Fruit fly (Drosophila melanogaster) whole organism, embryonic: ENCODE data around the gene CG8289.

ENCODE experiments used
- Abd-B ChIP-seq: fragments of 200-800 bp; sonication (Bioruptor generic); optimal IDR thresholded peaks from 2 replicates; lab custom pipeline; 2018; ENCODE audit warnings: missing biosample characterization, mild to moderate bottlenecking, missing genetic modification characterization, moderate library complexity
- CG12104 ChIP-seq: fragments of 200-800 bp; sonication (Bioruptor generic); optimal IDR thresholded peaks from 3 replicates; lab custom pipeline; 2016; ENCODE audit warnings: missing biosample characterization, missing genetic modification characterization
- CG12155 ChIP-seq: fragments of 200-800 bp; sonication (Bioruptor generic); optimal IDR thresholded peaks from 3 replicates; lab custom pipeline; 2016; ENCODE audit warnings: missing biosample characterization, missing genetic modification characterization
- CG12769 ChIP-seq: fragments of 200-800 bp; sonication (Bioruptor generic); optimal IDR thresholded peaks from 2 replicates; lab custom pipeline; 2019; ENCODE audit warnings: missing biosample characterization, mild to moderate bottlenecking, missing genetic modification characterization, moderate library complexity
- CG17912 ChIP-seq: fragments of 200-800 bp; sonication (Bioruptor generic); optimal IDR thresholded peaks from 2 replicates; lab custom pipeline; 2018; ENCODE audit warnings: missing biosample characterization, mild to moderate bottlenecking, missing genetic modification characterization
- CG2199 ChIP-seq: fragments of 200-800 bp; sonication (Bioruptor generic); IDR thresholded peaks from 3 replicates; pipeline ENCODE4 v1.3.6; 2022; ENCODE audit warnings: missing biosample characterization, missing genetic modification characterization
- CG4328 ChIP-seq: fragments of 200-800 bp; sonication (Bioruptor generic); optimal IDR thresholded peaks from 3 replicates; lab custom pipeline; 2017; ENCODE audit warnings: missing biosample characterization, missing genetic modification reagents, missing genetic modification characterization
- CG7271 ChIP-seq: fragments of 200-800 bp; sonication (Bioruptor generic); optimal IDR thresholded peaks from 2 replicates; lab custom pipeline; 2018; ENCODE audit warnings: missing biosample characterization, mild to moderate bottlenecking, missing genetic modification characterization, moderate library complexity
- CG7987 ChIP-seq: fragments of 200-800 bp; sonication (Bioruptor generic); optimal IDR thresholded peaks from 2 replicates; lab custom pipeline; 2018; ENCODE audit warnings: missing biosample characterization, mild to moderate bottlenecking, missing genetic modification characterization, moderate library complexity
- CG9437 ChIP-seq: fragments of 200-800 bp; sonication (Bioruptor generic); optimal IDR thresholded peaks from 2 replicates; lab custom pipeline; 2018; ENCODE audit warnings: missing biosample characterization, mild to moderate bottlenecking, missing genetic modification characterization
- Dad ChIP-seq: fragments of 200-800 bp; sonication (Bioruptor generic); optimal IDR thresholded peaks from 3 replicates; lab custom pipeline; 2016; ENCODE audit warnings: missing biosample characterization, missing genetic modification characterization
- Dbx ChIP-seq: fragments of 200-800 bp; sonication (Bioruptor generic); IDR thresholded peaks from 3 replicates; pipeline ENCODE4 v1.3.6; 2022; ENCODE audit warnings: missing biosample characterization, missing genetic modification characterization
- Dek ChIP-seq: fragments of 200-800 bp; sonication (Bioruptor generic); optimal IDR thresholded peaks from 3 replicates; lab custom pipeline; 2019; ENCODE audit warnings: missing biosample characterization, mild to moderate bottlenecking, missing genetic modification characterization, moderate library complexity
- Dp ChIP-seq: fragments of 200-800 bp; sonication (Bioruptor generic); optimal IDR thresholded peaks from 2 replicates; lab custom pipeline; 2018; ENCODE audit warnings: missing biosample characterization, mild to moderate bottlenecking, missing genetic modification characterization, moderate library complexity
- Elba2 ChIP-seq: fragments of 200-800 bp; sonication (Bioruptor generic); optimal IDR thresholded peaks from 3 replicates; lab custom pipeline; 2016; ENCODE audit warnings: missing biosample characterization, missing genetic modification characterization
- Ets65A ChIP-seq: fragments of 200-800 bp; sonication (Bioruptor generic); peaks from one replicate; lab custom pipeline; 2016; ENCODE audit warnings: missing biosample characterization, missing genetic modification characterization
- H15 ChIP-seq: fragments of 200-800 bp; sonication (Bioruptor generic); IDR thresholded peaks from 3 replicates; pipeline ENCODE4 v1.3.6; 2022; ENCODE audit warnings: missing biosample characterization, missing genetic modification characterization
- HLH54F ChIP-seq: fragments of 200-800 bp; sonication (Bioruptor generic); optimal IDR thresholded peaks from 3 replicates; lab custom pipeline; 2016; ENCODE audit warnings: missing biosample characterization, missing genetic modification characterization
- HLHmδ ChIP-seq: fragments of 200-800 bp; sonication (Bioruptor generic); optimal IDR thresholded peaks from 2 replicates; lab custom pipeline; 2018; ENCODE audit warnings: missing biosample characterization, mild to moderate bottlenecking, missing genetic modification characterization, moderate library complexity
- Lim3 ChIP-seq: fragments of 200-800 bp; sonication (Bioruptor generic); IDR thresholded peaks from 2 replicates; pipeline ENCODE4 v1.3.6; 2022; ENCODE audit warnings: missing biosample characterization, missing genetic modification characterization
- Med ChIP-seq: fragments of 200-800 bp; sonication (Bioruptor generic); peaks from one replicate; lab custom pipeline; 2016; ENCODE audit warnings: missing biosample characterization, missing genetic modification characterization, mild to moderate bottlenecking, inconsistent platforms, moderate library complexity
- NK7.1 ChIP-seq: fragments of 200-800 bp; sonication (Bioruptor generic); optimal IDR thresholded peaks from 3 replicates; lab custom pipeline; 2016; ENCODE audit warnings: missing biosample characterization, missing genetic modification characterization
- Neu2 ChIP-seq: fragments of 200-800 bp; sonication (Bioruptor generic); optimal IDR thresholded peaks from 3 replicates; lab custom pipeline; 2016; ENCODE audit warnings: missing biosample characterization, missing genetic modification characterization, borderline replicate concordance
- Nf-YA ChIP-seq: fragments of 200-800 bp; sonication (Bioruptor generic); IDR thresholded peaks from 2 replicates; pipeline ENCODE4 v1.3.6; 2022; ENCODE audit warnings: missing biosample characterization, missing genetic modification characterization
- NfI ChIP-seq: fragments of 200-800 bp; sonication (Bioruptor generic); optimal IDR thresholded peaks from 3 replicates; lab custom pipeline; 2018; ENCODE audit warnings: missing biosample characterization, mild to moderate bottlenecking, missing genetic modification characterization, moderate library complexity
- Opbp ChIP-seq: fragments of 200-800 bp; sonication (Bioruptor generic); IDR thresholded peaks from 3 replicates; pipeline ENCODE4 v1.3.6; 2022; ENCODE audit warnings: missing biosample characterization, missing genetic modification characterization; ENCODE audit not compliant: partially characterized antibody
- Sry-β ChIP-seq: fragments of 200-800 bp; sonication (Bioruptor generic); optimal IDR thresholded peaks from 2 replicates; lab custom pipeline; 2018; ENCODE audit warnings: missing biosample characterization, mild to moderate bottlenecking, missing genetic modification characterization, moderate library complexity
- Sry-δ ChIP-seq: fragments of 200-800 bp; sonication (Bioruptor generic); optimal IDR thresholded peaks from 2 replicates; lab custom pipeline; 2016; ENCODE audit warnings: missing biosample characterization, missing genetic modification characterization
- Xbp1 ChIP-seq: fragments of 200-800 bp; sonication (Bioruptor generic); optimal IDR thresholded peaks from 3 replicates; lab custom pipeline; 2016; ENCODE audit warnings: missing biosample characterization, mild to moderate bottlenecking, missing genetic modification characterization
- ara ChIP-seq: fragments of 200-800 bp; sonication (Bioruptor generic); IDR thresholded peaks from 2 replicates; pipeline ENCODE4 v1.3.6; 2022; ENCODE audit warnings: missing biosample characterization, missing genetic modification characterization
- caup ChIP-seq: fragments of 200-800 bp; sonication (Bioruptor generic); optimal IDR thresholded peaks from 3 replicates; lab custom pipeline; 2017; ENCODE audit warnings: missing biosample characterization, mild to moderate bottlenecking, missing genetic modification characterization, moderate library complexity; ENCODE audit not compliant: severe bottlenecking
- cg ChIP-seq: fragments of 200-800 bp; sonication (Bioruptor generic); optimal IDR thresholded peaks from 3 replicates; lab custom pipeline; 2019; ENCODE audit warnings: missing biosample characterization, mild to moderate bottlenecking, missing genetic modification characterization, moderate library complexity
- crc ChIP-seq: fragments of 200-800 bp; sonication (Bioruptor generic); optimal IDR thresholded peaks from 2 replicates; lab custom pipeline; 2016; ENCODE audit warnings: missing biosample characterization, missing genetic modification characterization
- dpn ChIP-seq, 2 experiments: fragments of 200-800 bp; sonication (Bioruptor generic); optimal IDR thresholded peaks; 3 replicates each; lab custom pipeline; 2016; ENCODE audit warnings: missing biosample characterization in 2 of 2, missing genetic modification characterization in 2 of 2
- gcm2 ChIP-seq: fragments of 200-800 bp; sonication (Bioruptor generic); optimal IDR thresholded peaks from 2 replicates; lab custom pipeline; 2016; ENCODE audit warnings: missing biosample characterization, missing genetic modification characterization
- h ChIP-seq: fragments of >200 bp; optimal IDR thresholded peaks from 2 replicates; lab custom pipeline; 2017
- hb ChIP-seq: fragments of 200-800 bp; sonication (Bioruptor generic); IDR thresholded peaks from 3 replicates; pipeline ENCODE4 v1.3.6; 2022; ENCODE audit warnings: missing biosample characterization, missing genetic modification characterization; ENCODE audit not compliant: partially characterized antibody
- lilli ChIP-seq: fragments of 200-800 bp; sonication (Bioruptor generic); optimal IDR thresholded peaks from 3 replicates; lab custom pipeline; 2016; ENCODE audit warnings: missing biosample characterization, missing genetic modification characterization
- lmd ChIP-seq: fragments of 200-800 bp; sonication (Bioruptor generic); IDR thresholded peaks from 2 replicates; pipeline ENCODE4 v1.3.6; 2022; ENCODE audit warnings: missing biosample characterization, missing genetic modification characterization
- mirr ChIP-seq: fragments of 200-800 bp; sonication (Bioruptor generic); optimal IDR thresholded peaks from 3 replicates; lab custom pipeline; 2018; ENCODE audit warnings: missing biosample characterization, mild to moderate bottlenecking, missing genetic modification characterization
- pb ChIP-seq: fragments of 200-800 bp; sonication (Bioruptor generic); optimal IDR thresholded peaks from 3 replicates; lab custom pipeline; 2016; ENCODE audit warnings: missing biosample characterization, missing genetic modification characterization
- peb ChIP-seq: fragments of 200-800 bp; sonication (Bioruptor generic); IDR thresholded peaks from 2 replicates; pipeline ENCODE4 v1.3.6; 2022; ENCODE audit warnings: missing biosample characterization, missing genetic modification characterization
- pfk ChIP-seq: fragments of 200-800 bp; sonication (Bioruptor generic); optimal IDR thresholded peaks from 2 replicates; lab custom pipeline; 2018; ENCODE audit warnings: missing biosample characterization, mild to moderate bottlenecking, missing genetic modification characterization, moderate library complexity
- pita ChIP-seq: fragments of 200-800 bp; sonication (Bioruptor generic); optimal IDR thresholded peaks from 2 replicates; lab custom pipeline; 2017; ENCODE audit warnings: missing biosample characterization, mild to moderate bottlenecking, missing genetic modification characterization
- pum ChIP-seq: fragments of 200-800 bp; sonication (Bioruptor generic); optimal IDR thresholded peaks from 2 replicates; lab custom pipeline; 2016; ENCODE audit warnings: missing biosample characterization, missing genetic modification characterization
- sim ChIP-seq: fragments of 200-800 bp; sonication (Bioruptor generic); IDR thresholded peaks from 2 replicates; pipeline ENCODE4 v1.3.6; 2022; ENCODE audit warnings: missing biosample characterization, missing genetic modification characterization
- sima ChIP-seq: fragments of 200-800 bp; sonication (Bioruptor generic); optimal IDR thresholded peaks from 2 replicates; lab custom pipeline; 2016; ENCODE audit warnings: missing biosample characterization, missing genetic modification characterization
- ssp ChIP-seq: fragments of 200-800 bp; sonication (Bioruptor generic); IDR thresholded peaks from 2 replicates; pipeline ENCODE4 v1.3.6; 2022; ENCODE audit warnings: missing biosample characterization, missing genetic modification characterization
- toy ChIP-seq: fragments of 200-800 bp; sonication (Bioruptor generic); IDR thresholded peaks from 2 replicates; pipeline ENCODE4 v1.3.6; 2022; ENCODE audit warnings: missing biosample characterization, missing genetic modification characterization
- ttk ChIP-seq: fragments of 200-800 bp; sonication (Bioruptor generic); IDR thresholded peaks from 2 replicates; pipeline ENCODE4 v2.1.2; 2022; ENCODE audit warnings: missing biosample characterization, missing genetic modification characterization
- usp ChIP-seq: fragments of >200 bp; optimal IDR thresholded peaks from 2 replicates; lab custom pipeline; 2017; ENCODE audit warnings: missing biosample characterization, missing genetic modification characterization

The CG8289 gene

dm6 chrX:17624983-17625401 lies 10.9 kb downstream of the CG8289 start (continued):
- TF ChIP-seq Lim3 (GFP tag; lab: Robert Waterston, UW) (peak; percentile 25; the same call in 1 of the 2 replicates), caup (GFP tag; lab: Kevin White, UChicago) (peak; percentile 83), Sry-β (no peak), CG9437 (peak; percentile 86), sima (peak; percentile 30), Opbp (GFP tag; lab: Robert Waterston, UW) (no peak), dpn (GFP tag; optimal IDR thresholded peaks at IDR 0.05; lab: Kevin White, UChicago) (peak; percentile 81 to 84), hb (GFP tag; lab: Robert Waterston, UW) (no peak), HLHmδ (GFP tag; lab: Kevin White, UChicago) (no peak), CG7987 (peak; percentile 88), ssp (GFP tag; lab: Robert Waterston, UW) (peak; percentile 51; the same call in 1 of the 2 replicates), pb (GFP tag; lab: Kevin White, UChicago) (peak; percentile 88), lmd (GFP tag; lab: Robert Waterston, UW) (peak; percentile 82), CG4328 (GFP tag; lab: Kevin White, UChicago) (peak; percentile 88), NfI (GFP tag; lab: Kevin White, UChicago) (peak; percentile 92), ttk (GFP tag; lab: Robert Waterston, UW) (peak; percentile 68), Sry-δ (GFP tag; lab: Kevin White, UChicago) (peak; percentile 41), crc (GFP tag; lab: Kevin White, UChicago) (peak; percentile 71), CG12104 (GFP tag; lab: Kevin White, UChicago) (peak; percentile 71), sim (no peak), Dad (GFP tag; lab: Kevin White, UChicago) (peak; percentile 57), H15 (GFP tag; lab: Robert Waterston, UW) (peak; percentile 68; the same call in 2 of the 3 replicates), h (no peak), NK7.1 (peak; percentile 83), CG17912 (GFP tag; lab: Kevin White, UChicago) (peak; percentile 45), pita (GFP tag; lab: Kevin White, UChicago) (no peak), cg (GFP tag; lab: Kevin White, UChicago) (peak; percentile 26), Ets65A (peak; percentile 97), CG12155 (peak; percentile 75), peb (peak; percentile 37; the same call in 1 of the 2 replicates), usp (GFP tag; lab: Kevin White, UChicago) (no peak), Neu2 (no peak), pum (GFP tag; lab: Kevin White, UChicago) (peak; percentile 79), pfk (GFP tag; lab: Kevin White, UChicago) (no peak), mirr (GFP tag; lab: Kevin White, UChicago) (peak; percentile 78), HLH54F (GFP tag; lab: Kevin White, UChicago) (peak; percentile 84), Nf-YA (GFP tag; lab: Robert Waterston, UW) (peak; percentile 58), Xbp1 (peak; percentile 76), toy (GFP tag; lab: Robert Waterston, UW) (0 out of 2 replicates have a peak, but pooled peaks have one; percentile 32), CG12769 (peak; percentile 90), CG7271 (tag; lab: Kevin White, UChicago) (no peak), CG2199 (GFP tag; lab: Robert Waterston, UW) (0 out of 3 replicates have a peak, but pooled peaks have one; percentile 31), Dek (tag; lab: Kevin White, UChicago) (peak; percentile 84), Dp (GFP tag; lab: Kevin White, UChicago) (no peak), lilli (GFP tag; lab: Kevin White, UChicago) (peak; percentile 87), ara (GFP tag; lab: Robert Waterston, UW) (0 out of 2 replicates have a peak, but pooled peaks have one; percentile 6), Elba2 (GFP tag; lab: Kevin White, UChicago) (no peak), Dbx (GFP tag; lab: Robert Waterston, UW) (peak; percentile 77), gcm2 (GFP tag; lab: Kevin White, UChicago) (peak; percentile 31), Abd-B (GFP tag; lab: Kevin White, UChicago) (peak; percentile 62), Med (GFP tag; lab: Kevin White, UChicago) (peak; percentile 98)
